Worm (Caenorhabditis elegans) whole organism, midembryonic: Measurements from ENCODE around the gene irld-59.
A peak's percentile ranks its signal among the peaks of the same experiment; 100 is the strongest.
"Not testable (repeated sequence)": the region's sequence is repeated elsewhere in the genome, so short reads cannot be mapped to it uniquely, and the experiment has no call there.

ENCODE experiments used
- T22C8.4 ChIP-seq: fragments of 200-800 bp; sonication (Bioruptor generic); IDR thresholded peaks from 2 replicates; pipeline ENCODE4 v1.3.6; 2022; ENCODE audit warnings: missing genetic modification characterization, missing compliant biosample characterization
- cog-1 ChIP-seq: sonication (generic microtip); optimal IDR thresholded peaks from 2 replicates; lab custom pipeline; 2016; ENCODE audit warnings: missing genetic modification characterization, missing compliant biosample characterization
- flt-1 ChIP-seq: fragments of 200-800 bp; sonication (Bioruptor generic); IDR thresholded peaks from 2 replicates; pipeline ENCODE4 v1.3.6; 2022; ENCODE audit warnings: missing genetic modification characterization, missing compliant biosample characterization
- klf-2 ChIP-seq: fragments of 200-800 bp; sonication (Bioruptor generic); conservative IDR thresholded peaks from 2 replicates; pipeline ENCODE4 v1.3.6; 2022; ENCODE audit warnings: missing genetic modification reagents, missing genetic modification characterization, missing compliant biosample characterization
- med-1 ChIP-seq: sonication (generic microtip); optimal IDR thresholded peaks from 2 replicates; lab custom pipeline; 2017; ENCODE audit warnings: missing genetic modification characterization, mild to moderate bottlenecking, missing compliant biosample characterization, antibody characterized with exemption, missing genetic modification reagents; ENCODE audit not compliant: insufficient read depth
- ref-1 ChIP-seq: fragments of 200-800 bp; sonication (Bioruptor generic); conservative IDR thresholded peaks from 2 replicates; pipeline ENCODE4 v1.3.6; 2022; ENCODE audit warnings: missing genetic modification reagents, missing genetic modification characterization, missing compliant biosample characterization
- tab-1 ChIP-seq: fragments of 200-800 bp; sonication (Bioruptor generic); IDR thresholded peaks from 2 replicates; pipeline ENCODE4 v1.3.6; 2022; ENCODE audit warnings: missing genetic modification characterization, missing compliant biosample characterization
- ztf-23 ChIP-seq: fragments of 200-800 bp; sonication (Bioruptor generic); IDR thresholded peaks from 2 replicates; pipeline ENCODE4 v1.3.6; 2022; ENCODE audit warnings: missing genetic modification reagents, missing genetic modification characterization, missing compliant biosample characterization
- ztf-29 ChIP-seq: fragments of 200-800 bp; sonication (Bioruptor generic); IDR thresholded peaks from 2 replicates; pipeline ENCODE4 v1.3.6; 2022; ENCODE audit warnings: missing genetic modification reagents, missing genetic modification characterization, missing compliant biosample characterization

irld-59 gene

ce11 chrIV:15336778-15337177 lies at the start of gene irld-59:
Gene irld-59 (plus strand): TSS chrIV:15337078.
- TF ChIP-seq ref-1 (GFP tag; lab: Robert Waterston, UW) (no peak), cog-1 (tag; lab: Kevin White, UChicago) (no peak), ztf-23 (no peak), flt-1 (GFP tag; lab: Robert Waterston, UW) (no peak), ztf-29 (GFP tag; lab: Robert Waterston, UW) (no peak), klf-2 (GFP tag; lab: Robert Waterston, UW) (no peak), tab-1 (no peak), med-1 (GFP tag; lab: Kevin White, UChicago) (no peak), T22C8.4 (GFP tag; lab: Robert Waterston, UW) (no peak)

ce11 chrIV:15289508-15289907 lies 47.4 kb upstream of the irld-59 start:
- peak; percentile 79 for TF ChIP-seq T22C8.4 (GFP tag; lab: Robert Waterston, UW)
- TF ChIP-seq med-1 (GFP tag; lab: Kevin White, UChicago), result peak; percentile 49
- TF ChIP-seq ztf-29 (GFP tag; lab: Robert Waterston, UW), result no peak
- TF ChIP-seq ref-1 (GFP tag; lab: Robert Waterston, UW), result peak; percentile 76
- no peak; the same call in 1 of the 2 replicates for TF ChIP-seq ztf-23
- no peak for TF ChIP-seq cog-1 (tag; lab: Kevin White, UChicago)
- no peak for TF ChIP-seq klf-2 (GFP tag; lab: Robert Waterston, UW)
- TF ChIP-seq flt-1 (GFP tag; lab: Robert Waterston, UW), result peak; percentile 90
- peak; percentile 87 for TF ChIP-seq tab-1

ce11 chrIV:15291162-15291561 lies 45.7 kb upstream of the irld-59 start, which contains the start of gene pqn-90:
Gene pqn-90 (minus strand): TSS chrIV:15291262.
- TF ChIP-seq T22C8.4 (GFP tag; lab: Robert Waterston, UW) (no peak), ztf-23 (no peak), klf-2 (GFP tag; lab: Robert Waterston, UW) (no peak), flt-1 (GFP tag; lab: Robert Waterston, UW) (no peak), ztf-29 (GFP tag; lab: Robert Waterston, UW) (no peak), ref-1 (GFP tag; lab: Robert Waterston, UW) (no peak), tab-1 (no peak), cog-1 (tag; lab: Kevin White, UChicago) (no peak), med-1 (GFP tag; lab: Kevin White, UChicago) (no peak)

ce11 chrIV:15291607-15292006 lies 45.3 kb upstream of the irld-59 start, which contains the start of gene pqn-91:
Gene pqn-91 (plus strand): TSS chrIV:15291907.
- TF ChIP-seq cog-1 (tag; lab: Kevin White, UChicago), result no peak
- TF ChIP-seq klf-2 (GFP tag; lab: Robert Waterston, UW), result no peak
- TF ChIP-seq T22C8.4 (GFP tag; lab: Robert Waterston, UW), result no peak
- TF ChIP-seq flt-1 (GFP tag; lab: Robert Waterston, UW), result no peak
- TF ChIP-seq ztf-23, result no peak
- TF ChIP-seq med-1 (GFP tag; lab: Kevin White, UChicago), result no peak
- no peak for TF ChIP-seq tab-1
- no peak for TF ChIP-seq ztf-29 (GFP tag; lab: Robert Waterston, UW)
- no peak for TF ChIP-seq ref-1 (GFP tag; lab: Robert Waterston, UW)

ce11 chrIV:15294040-15294439 lies 42.8 kb upstream of the irld-59 start, which contains the start of gene Y73F8A.10:
Gene Y73F8A.10 (plus strand): TSS chrIV:15294340.
- TF ChIP-seq klf-2 (GFP tag; lab: Robert Waterston, UW), result no peak
- TF ChIP-seq med-1 (GFP tag; lab: Kevin White, UChicago), result no peak
- TF ChIP-seq T22C8.4 (GFP tag; lab: Robert Waterston, UW), result no peak
- TF ChIP-seq tab-1, result no peak
- no peak for TF ChIP-seq flt-1 (GFP tag; lab: Robert Waterston, UW)
- TF ChIP-seq cog-1 (tag; lab: Kevin White, UChicago), result no peak
- TF ChIP-seq ztf-29 (GFP tag; lab: Robert Waterston, UW), result no peak
- TF ChIP-seq ztf-23, result no peak
- TF ChIP-seq ref-1 (GFP tag; lab: Robert Waterston, UW), result no peak

- TF ChIP-seq ref-1 (GFP tag; lab: Robert Waterston, UW), result no peak
- TF ChIP-seq klf-2 (GFP tag; lab: Robert Waterston, UW), result no peak
- no peak for TF ChIP-seq T22C8.4 (GFP tag; lab: Robert Waterston, UW)
- no peak for TF ChIP-seq flt-1 (GFP tag; lab: Robert Waterston, UW)
- TF ChIP-seq med-1 (GFP tag; lab: Kevin White, UChicago), result no peak
- no peak for TF ChIP-seq tab-1
- no peak for TF ChIP-seq ztf-29 (GFP tag; lab: Robert Waterston, UW)
- TF ChIP-seq cog-1 (tag; lab: Kevin White, UChicago), result no peak
- no peak for TF ChIP-seq ztf-23
Measured at ce11 chrIV:15300041-15300440, 36.8 kb upstream of the irld-59 start.

ce11 chrIV:15302151-15302550 lies 34.7 kb upstream of the irld-59 start, which contains the start of gene best-21:
Gene best-21 (plus strand): TSS chrIV:15302451.
- TF ChIP-seq ref-1 (GFP tag; lab: Robert Waterston, UW), result no peak

ce11 chrIV:15311590-15311989 lies 25.3 kb upstream of the irld-59 start, which contains the start of gene Y73F8A.12:
Gene Y73F8A.12 (minus strand): TSS chrIV:15311690.
- TF ChIP-seq med-1 (GFP tag; lab: Kevin White, UChicago); ztf-29 (GFP tag; lab: Robert Waterston, UW); ztf-23: not testable (repeated sequence)

- no peak for TF ChIP-seq ref-1 (GFP tag; lab: Robert Waterston, UW)
- no peak for TF ChIP-seq ztf-29 (GFP tag; lab: Robert Waterston, UW)
- no peak for TF ChIP-seq cog-1 (tag; lab: Kevin White, UChicago)
- no peak for TF ChIP-seq T22C8.4 (GFP tag; lab: Robert Waterston, UW)
- TF ChIP-seq med-1 (GFP tag; lab: Kevin White, UChicago), result no peak
- no peak for TF ChIP-seq tab-1
- TF ChIP-seq flt-1 (GFP tag; lab: Robert Waterston, UW), result no peak
Measured at ce11 chrIV:15312008-15312407, 24.9 kb upstream of the irld-59 start, which contains the start of gene Y73F8A.13. Gene Y73F8A.13 (plus strand): TSS chrIV:15312247.
